Worm (Caenorhabditis elegans) whole organism, L1 larva: ENCODE results near the gene ctbp-1.

ENCODE experiments used
- fkh-10 ChIP-seq: sonication (generic microtip); optimal IDR thresholded peaks from 2 replicates; lab custom pipeline; 2017; ENCODE audit warnings: missing biosample characterization, missing genetic modification reagents, missing genetic modification characterization
- fkh-4 ChIP-seq: sonication (generic microtip); optimal IDR thresholded peaks from 2 replicates; lab custom pipeline; 2016; ENCODE audit warnings: missing compliant biosample characterization, missing genetic modification characterization, borderline replicate concordance
- fos-1 ChIP-seq: fragments of 150-350 bp; optimal IDR thresholded peaks from 2 replicates; lab custom pipeline; 2014; ENCODE audit warnings: missing biosample characterization, missing genetic modification characterization
- grh-1 ChIP-seq: fragments of 200-800 bp; sonication (Bioruptor generic); IDR thresholded peaks from 2 replicates; pipeline ENCODE4 v1.3.6; 2022; ENCODE audit warnings: missing genetic modification reagents, missing genetic modification characterization, missing compliant biosample characterization
- lin-13 ChIP-seq: fragments of 150-350 bp; optimal IDR thresholded peaks from 2 replicates; lab custom pipeline; 2014; ENCODE audit warnings: missing biosample characterization, missing genetic modification reagents, missing genetic modification characterization
- lin-14 ChIP-seq: fragments of 200-800 bp; sonication (Bioruptor generic); optimal IDR thresholded peaks from 2 replicates; lab custom pipeline; 2018; ENCODE audit warnings: mild to moderate bottlenecking, missing genetic modification characterization, moderate library complexity, missing compliant biosample characterization
- mdl-1 ChIP-seq, 2 experiments: fragments of 150-350 bp; optimal IDR thresholded peaks; 2 replicates each; lab custom pipeline; 2014 to 2017; ENCODE audit warnings: missing biosample characterization in 2 of 2, missing genetic modification characterization in 2 of 2, inconsistent platforms in 1 of 2
- nhr-47 ChIP-seq: sonication (generic microtip); optimal IDR thresholded peaks from 2 replicates; lab custom pipeline; 2016; ENCODE audit warnings: mild to moderate bottlenecking, missing genetic modification characterization, moderate library complexity, missing compliant biosample characterization
- nhr-77 ChIP-seq: fragments of 150-350 bp; optimal IDR thresholded peaks from 2 replicates; lab custom pipeline; 2014; ENCODE audit warnings: missing biosample characterization, missing genetic modification characterization
- nhr-84 ChIP-seq: sonication (generic microtip); optimal IDR thresholded peaks from 2 replicates; lab custom pipeline; 2017; ENCODE audit warnings: missing biosample characterization, missing genetic modification characterization

DNA sequence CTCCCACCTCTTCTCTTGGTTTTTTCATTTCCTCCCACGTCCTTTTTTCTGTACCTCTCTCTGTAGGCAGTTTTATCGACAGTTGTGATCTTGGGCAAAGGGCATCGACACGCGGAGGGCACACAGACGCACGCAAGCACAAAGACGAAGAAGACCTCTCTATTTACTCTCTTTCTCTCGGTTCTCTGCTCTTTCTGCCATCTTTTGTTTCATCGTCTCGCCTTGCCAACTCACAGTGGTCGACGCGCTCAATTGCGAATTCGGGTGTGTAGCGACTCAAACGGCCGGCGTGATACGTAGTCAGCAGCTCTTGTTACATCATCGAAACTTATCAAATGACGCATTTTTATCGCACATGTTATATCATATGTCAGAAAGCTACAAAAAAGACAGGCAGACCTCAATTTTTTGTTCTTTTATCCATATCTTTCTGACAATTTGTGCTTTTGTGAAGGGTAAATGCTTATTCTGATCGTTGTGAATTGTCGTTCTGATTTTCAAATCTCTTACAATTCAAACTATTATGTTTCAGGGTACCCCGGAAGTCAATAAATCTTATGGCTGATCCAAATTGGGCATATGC is 21.4 kb upstream of the ctbp-1 start, which contains the start of gene puf-9:
- peak; percentile 99 for TF ChIP-seq lin-13 (GFP tag; lab: Kevin White, UChicago)
- TF ChIP-seq nhr-77 (tag; lab: Kevin White, UChicago): peak; percentile 100
- TF ChIP-seq nhr-84 (tag; lab: Kevin White, UChicago): no peak
- TF ChIP-seq lin-14 (GFP tag; lab: Kevin White, UChicago): peak; percentile 100
- peak; percentile 81 for TF ChIP-seq fkh-4 (tag; lab: Kevin White, UChicago)
- peak; percentile 99 for TF ChIP-seq fkh-10
- TF ChIP-seq grh-1 (GFP tag; lab: Robert Waterston, UW): peak; percentile 99
- peak; percentile 98 for TF ChIP-seq fos-1
- TF ChIP-seq mdl-1 (tag; optimal IDR thresholded peaks at IDR 0.05; lab: Kevin White, UChicago): peak; percentile 78 to 100
- peak; percentile 100 for TF ChIP-seq nhr-47 (tag; lab: Kevin White, UChicago)
